Fruit fly (Drosophila melanogaster) whole organism, wandering third instar larva: ENCODE data around the gene CG8135.

Experiments used
- Abd-B ChIP-seq: fragments of >200 bp; optimal IDR thresholded peaks from 2 replicates; lab custom pipeline; 2017; ENCODE audit warnings: missing biosample characterization, missing genetic modification characterization
- CG32264 ChIP-seq: fragments of 200-800 bp; sonication (Bioruptor generic); optimal IDR thresholded peaks from 2 replicates; lab custom pipeline; 2016; ENCODE audit warnings: missing biosample characterization, missing genetic modification characterization
- CG9705 ChIP-seq: fragments of 200-800 bp; sonication (Bioruptor generic); optimal IDR thresholded peaks from 2 replicates; lab custom pipeline; 2018; ENCODE audit warnings: missing biosample characterization, mild to moderate bottlenecking, missing genetic modification characterization
- CrebA ChIP-seq: fragments of 200-800 bp; sonication (Bioruptor generic); optimal IDR thresholded peaks from 2 replicates; lab custom pipeline; 2016; ENCODE audit warnings: missing biosample characterization, mild to moderate bottlenecking, missing genetic modification characterization, borderline replicate concordance
- Dfd ChIP-seq: fragments of >200 bp; optimal IDR thresholded peaks from 2 replicates; lab custom pipeline; 2017; ENCODE audit warnings: missing biosample characterization, missing genetic modification characterization
- Dif ChIP-seq: fragments of 200-275, 200-300 bp; sonication (Bioruptor generic); optimal IDR thresholded peaks from 2 replicates; lab custom pipeline; 2018; ENCODE audit warnings: missing biosample characterization, missing genetic modification characterization; ENCODE audit not compliant: partially characterized antibody
- GATAd ChIP-seq: sonication (Bioruptor generic); optimal IDR thresholded peaks from 2 replicates; lab custom pipeline; 2016; ENCODE audit warnings: missing biosample characterization, missing genetic modification characterization
- HLH106 ChIP-seq: fragments of 200-800 bp; optimal IDR thresholded peaks from 3 replicates; lab custom pipeline; 2019; ENCODE audit warnings: missing biosample characterization, mild to moderate bottlenecking, missing genetic modification characterization, moderate library complexity
- Hnf4 ChIP-seq: fragments of 200-800 bp; sonication (Bioruptor generic); optimal IDR thresholded peaks from 2 replicates; lab custom pipeline; 2016; ENCODE audit warnings: missing biosample characterization, mild to moderate bottlenecking, missing genetic modification characterization
- Hr78 ChIP-seq: fragments of >200 bp; optimal IDR thresholded peaks from 2 replicates; lab custom pipeline; 2017; ENCODE audit warnings: missing biosample characterization, missing genetic modification characterization
- Hr83 ChIP-seq: fragments of 200-300 bp; sonication (Bioruptor generic); optimal IDR thresholded peaks from 2 replicates; lab custom pipeline; 2016; ENCODE audit warnings: missing biosample characterization, mild to moderate bottlenecking, missing genetic modification characterization, moderate library complexity; ENCODE audit not compliant: poor library complexity, severe bottlenecking
- Jra ChIP-seq: sonication (Bioruptor generic); optimal IDR thresholded peaks from 2 replicates; lab custom pipeline; 2016; ENCODE audit warnings: missing biosample characterization, missing genetic modification characterization
- Mio ChIP-seq: sonication (Bioruptor generic); optimal IDR thresholded peaks from 2 replicates; lab custom pipeline; 2016; ENCODE audit warnings: missing biosample characterization, missing genetic modification characterization
- Myc ChIP-seq: fragments of >200 bp; optimal IDR thresholded peaks from 2 replicates; lab custom pipeline; 2017
- N ChIP-seq: fragments of >200 bp; optimal IDR thresholded peaks from 2 replicates; lab custom pipeline; 2018; ENCODE audit warnings: missing biosample characterization, missing external identifiers, missing genetic modification characterization
- OdsH ChIP-seq: fragments of 200-800 bp; sonication (Bioruptor generic); optimal IDR thresholded peaks from 2 replicates; lab custom pipeline; 2016; ENCODE audit warnings: missing biosample characterization, mild to moderate bottlenecking, missing genetic modification characterization
- Rel ChIP-seq, 2 experiments: fragments of 200-800 bp; sonication (Bioruptor generic) in 1 of 2; optimal IDR thresholded peaks; 2 replicates in 1 of 2; 3 replicates in 1 of 2; lab custom pipeline; 2016 to 2019; ENCODE audit warnings: mild to moderate bottlenecking in 2 of 2, missing biosample characterization in 2 of 2, missing genetic modification characterization in 2 of 2, moderate library complexity in 1 of 2
- Sp1 ChIP-seq: fragments of 200-800 bp; sonication (Bioruptor generic); optimal IDR thresholded peaks from 3 replicates; lab custom pipeline; 2019; ENCODE audit warnings: missing biosample characterization, mild to moderate bottlenecking, missing genetic modification characterization, moderate library complexity
- Vsx2 ChIP-seq: fragments of 200-300, 225-300 bp; sonication (Bioruptor generic); optimal IDR thresholded peaks from 2 replicates; lab custom pipeline; 2018; ENCODE audit warnings: missing biosample characterization, missing genetic modification characterization; ENCODE audit not compliant: partially characterized antibody
- br ChIP-seq: fragments of 200-800 bp; sonication (Bioruptor generic); optimal IDR thresholded peaks from 2 replicates; lab custom pipeline; 2016; ENCODE audit warnings: missing biosample characterization, missing genetic modification characterization
- brk ChIP-seq: fragments of 200-800 bp; sonication (Bioruptor generic); optimal IDR thresholded peaks from 2 replicates; lab custom pipeline; 2016; ENCODE audit warnings: missing biosample characterization, mild to moderate bottlenecking, missing genetic modification characterization
- dl ChIP-seq, 2 experiments: fragments of 175-275, 200-275 bp in 1 of 2; fragments of 200-275 bp in 1 of 2; sonication (Bioruptor generic); optimal IDR thresholded peaks; lab custom pipeline; 2018; ENCODE audit warnings: mild to moderate bottlenecking in 2 of 2, missing biosample characterization in 2 of 2, missing genetic modification characterization in 2 of 2, moderate library complexity in 2 of 2; ENCODE audit not compliant: partially characterized antibody in 2 of 2, insufficient read depth in 1 of 2
- dmrt93B ChIP-seq: fragments of 200-800 bp; sonication (Bioruptor generic); optimal IDR thresholded peaks from 2 replicates; lab custom pipeline; 2018; ENCODE audit warnings: missing biosample characterization, mild to moderate bottlenecking, missing genetic modification characterization
- dsf ChIP-seq: sonication (Bioruptor generic); optimal IDR thresholded peaks from 2 replicates; lab custom pipeline; 2016; ENCODE audit warnings: missing biosample characterization, missing genetic modification characterization, borderline replicate concordance
- ey ChIP-seq: fragments of 200-800 bp; sonication (Bioruptor generic); optimal IDR thresholded peaks from 2 replicates; lab custom pipeline; 2016; ENCODE audit warnings: missing biosample characterization, missing genetic modification characterization
- foxo ChIP-seq, 2 experiments: fragments of 200-800 bp; sonication (Bioruptor generic); optimal IDR thresholded peaks; 2 replicates in 1 of 2; 3 replicates in 1 of 2; lab custom pipeline; 2016 to 2017; ENCODE audit warnings: missing biosample characterization in 2 of 2, missing genetic modification characterization in 2 of 2
- fru ChIP-seq: fragments of 200-800 bp; sonication (Bioruptor generic); optimal IDR thresholded peaks from 3 replicates; lab custom pipeline; 2016; ENCODE audit warnings: missing biosample characterization, mild to moderate bottlenecking, missing genetic modification characterization
- h ChIP-seq: fragments of 200-800 bp; sonication (Bioruptor generic); optimal IDR thresholded peaks from 3 replicates; lab custom pipeline; 2016; ENCODE audit warnings: missing biosample characterization, mild to moderate bottlenecking, missing genetic modification characterization
- jim ChIP-seq: fragments of 175-275, 200-325 bp; sonication (Bioruptor generic); optimal IDR thresholded peaks from 2 replicates; lab custom pipeline; 2016; ENCODE audit warnings: missing biosample characterization, mild to moderate bottlenecking, missing genetic modification characterization
- pan ChIP-seq: fragments of >200 bp; optimal IDR thresholded peaks from 2 replicates; lab custom pipeline; 2017
- psq ChIP-seq: fragments of 200-800 bp; sonication (Bioruptor generic); optimal IDR thresholded peaks from 3 replicates; lab custom pipeline; 2017; ENCODE audit warnings: missing biosample characterization, mild to moderate bottlenecking, missing genetic modification characterization, moderate library complexity
- rgr ChIP-seq: fragments of 200-800 bp; sonication (Bioruptor generic); optimal IDR thresholded peaks from 3 replicates; lab custom pipeline; 2016; ENCODE audit warnings: missing biosample characterization, mild to moderate bottlenecking, missing genetic modification characterization
- sv ChIP-seq: fragments of 200-800 bp; sonication (Bioruptor generic); optimal IDR thresholded peaks from 3 replicates; lab custom pipeline; 2016; ENCODE audit warnings: missing biosample characterization, missing genetic modification characterization
- woc ChIP-seq: sonication (Bioruptor generic); optimal IDR thresholded peaks from 2 replicates; lab custom pipeline; 2016; ENCODE audit warnings: missing biosample characterization, mild to moderate bottlenecking, missing genetic modification characterization

CG8135 gene

DNA sequence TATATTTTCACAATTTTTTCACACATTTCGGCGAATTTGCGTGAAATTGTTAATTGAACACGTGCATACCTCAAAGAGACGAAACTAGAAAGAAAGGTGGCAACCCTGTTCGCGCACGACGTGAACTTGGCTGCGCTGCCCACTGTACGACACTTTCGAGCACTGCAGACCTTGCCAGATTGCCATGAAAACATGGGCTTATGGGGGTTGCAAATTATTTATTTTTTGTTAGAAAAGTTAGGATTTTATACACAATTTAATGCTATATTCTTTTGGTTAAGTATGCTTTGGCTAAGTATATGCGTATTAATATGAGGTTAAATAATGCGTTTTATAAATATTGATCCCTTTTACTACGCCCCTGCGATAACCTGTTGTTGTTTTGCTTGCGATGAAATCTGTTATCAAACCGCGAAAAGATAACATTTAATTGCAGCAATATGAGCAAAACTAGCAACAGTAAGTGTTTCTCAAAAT lies 3.0 kb upstream of the CG8135 start, which contains the start of the genes RpL34b and CG8132:
RpL34b (minus strand) TSS at position 100 of the 477 bp plus-strand sequence.
CG8132 (plus strand) TSS at position 369 of the 477 bp plus-strand sequence.
- TF ChIP-seq Hnf4 (GFP tag; lab: Kevin White, UChicago) (peak; percentile 97), Jra (GFP tag; lab: Kevin White, UChicago) (peak; percentile 96), sv (GFP tag; lab: Kevin White, UChicago) (peak; percentile 97), brk (GFP tag; lab: Kevin White, UChicago) (no peak), woc (GFP tag; lab: Kevin White, UChicago) (peak; percentile 86), psq (GFP tag; lab: Kevin White, UChicago) (peak; percentile 88), dsf (GFP tag; lab: Kevin White, UChicago) (peak; percentile 90), CG32264 (GFP tag; lab: Kevin White, UChicago) (peak; percentile 73), Vsx2 (GFP tag; lab: Kevin White, UChicago) (no peak), foxo (GFP tag; optimal IDR thresholded peaks at IDR 0.05; lab: Kevin White, UChicago) (peak; percentile 27 to 98), Dif (GFP tag; lab: Kevin White, UChicago) (peak; percentile 17), rgr (GFP tag; lab: Kevin White, UChicago) (peak; percentile 96), Mio (peak; percentile 87), h (GFP tag; lab: Kevin White, UChicago) (peak; percentile 98), Myc (peak; percentile 83), GATAd (peak; percentile 91), dmrt93B (GFP tag; lab: Kevin White, UChicago) (peak; percentile 96), fru (GFP tag; lab: Kevin White, UChicago) (peak; percentile 95), Hr78 (GFP tag; lab: Kevin White, UChicago) (no peak), Hr83 (GFP tag; lab: Kevin White, UChicago) (peak; percentile 96), Abd-B (no peak), Rel (GFP tag; optimal IDR thresholded peaks at IDR 0.05; lab: Kevin White, UChicago) (peak; percentile 73), Rel (tag; optimal IDR thresholded peaks at IDR 0.05; lab: Kevin White, UChicago) (peak; percentile 84), br (GFP tag; lab: Kevin White, UChicago) (peak; percentile 96), Sp1 (GFP tag; lab: Kevin White, UChicago) (peak; percentile 96), dl (GFP tag; optimal IDR thresholded peaks at IDR 0.05; lab: Kevin White, UChicago; ENCODE audit: insufficient read depth in 1 of 2, partially characterized antibody in 2 of 2) (no peak), CrebA (no peak), CG9705 (GFP tag; lab: Kevin White, UChicago) (peak; percentile 97), ey (GFP tag; lab: Kevin White, UChicago) (peak; percentile 93), OdsH (peak; percentile 93), pan (lab: Kevin White, UChicago) (no peak), jim (peak; percentile 85), HLH106 (tag; lab: Kevin White, UChicago) (peak; percentile 97)
- TF ChIP-seq, all 38 proteins: peak for 25

DNA sequence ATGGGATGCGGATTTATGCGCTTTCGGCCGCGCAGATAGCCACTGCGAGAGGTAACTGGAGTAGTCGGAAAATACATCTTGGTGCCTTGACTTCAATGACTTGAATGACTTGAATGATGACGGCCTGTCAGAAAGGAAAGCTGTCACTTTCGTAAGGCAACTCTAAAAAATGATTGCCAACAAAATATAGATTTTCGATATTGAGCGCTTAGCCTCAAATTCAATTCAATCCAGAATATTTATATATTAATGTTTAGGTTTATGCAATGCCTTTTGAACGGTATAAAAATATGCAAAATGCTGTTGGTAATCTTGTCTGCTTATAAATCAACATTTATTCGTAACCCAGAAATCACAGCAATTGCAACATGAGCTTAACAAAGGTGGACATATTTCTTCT lies 3.9 kb downstream of the CG8135 start, which contains the start of gene CG44261:
CG44261 (minus strand) TSS at position 101 of the 400 bp plus-strand sequence.
- TF ChIP-seq N (GFP tag; lab: Kevin White, UChicago) (no peak), CG9705 (GFP tag; lab: Kevin White, UChicago) (no peak)
- TF ChIP-seq, all 38 proteins: peak for 0

DNA sequence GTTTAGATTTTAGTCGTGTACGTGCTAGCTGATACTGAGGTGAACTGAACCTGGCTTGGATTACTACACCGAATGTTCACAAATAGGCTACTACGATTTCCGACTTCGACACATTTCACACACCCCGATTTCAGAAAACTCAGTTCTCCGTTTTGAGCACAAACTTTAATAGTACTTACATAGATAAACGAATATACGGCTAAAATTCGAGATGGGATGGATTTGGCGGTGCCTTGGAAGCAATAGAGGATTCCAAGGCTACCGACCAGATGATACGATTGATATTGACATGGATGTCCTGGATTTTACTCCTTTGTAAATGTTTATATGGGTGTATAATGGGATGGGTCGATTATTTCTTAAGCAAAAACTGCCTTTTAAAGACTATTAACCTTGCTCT lies 6.0 kb downstream of the CG8135 start, which contains the start of gene betaTub85D:
betaTub85D (minus strand) TSS at position 101 of the 400 bp plus-strand sequence.
- no peak for TF ChIP-seq Dfd (GFP tag; lab: Kevin White, UChicago)
- no peak for TF ChIP-seq Abd-B
- TF ChIP-seq dmrt93B (GFP tag; lab: Kevin White, UChicago) = no peak
